Worm (Caenorhabditis elegans) whole organism, L1 larva: ENCODE data around the gene fbxa-166.

Experiments
- C04F5.9 ChIP-seq: sonication (generic microtip); optimal IDR thresholded peaks from 2 replicates; lab custom pipeline; 2016; ENCODE audit warnings: missing genetic modification characterization, missing compliant biosample characterization
- C34B4.2 ChIP-seq: sonication (generic microtip); optimal IDR thresholded peaks from 2 replicates; lab custom pipeline; 2017; ENCODE audit warnings: mild to moderate bottlenecking, missing genetic modification characterization, missing compliant biosample characterization
- aha-1 ChIP-seq: fragments of 150-350 bp; optimal IDR thresholded peaks from 2 replicates; lab custom pipeline; 2014; ENCODE audit warnings: missing biosample characterization, missing genetic modification characterization
- alr-1 ChIP-seq: fragments of 200-800 bp; sonication (Bioruptor generic); optimal IDR thresholded peaks from 2 replicates; lab custom pipeline; 2018; ENCODE audit warnings: borderline replicate concordance, mild to moderate bottlenecking, missing genetic modification characterization, missing compliant biosample characterization
- aly-2 ChIP-seq: fragments of 150-350 bp; optimal IDR thresholded peaks from 2 replicates; lab custom pipeline; 2014; ENCODE audit warnings: missing biosample characterization, missing genetic modification characterization
- blmp-1 ChIP-seq: fragments of 150-350 bp; optimal IDR thresholded peaks from 2 replicates; lab custom pipeline; 2014; ENCODE audit warnings: missing biosample characterization, missing genetic modification characterization
- ceh-8 ChIP-seq: fragments of 200-800 bp; sonication (Bioruptor generic); optimal IDR thresholded peaks from 2 replicates; lab custom pipeline; 2018; ENCODE audit warnings: mild to moderate bottlenecking, missing genetic modification characterization, moderate library complexity, missing compliant biosample characterization
- ceh-82 ChIP-seq, 3 experiments: fragments of 150-350 bp in 1 of 3; sonication (generic microtip) in 2 of 3; optimal IDR thresholded peaks; 2 replicates each; lab custom pipeline; 2014 to 2017; ENCODE audit warnings: missing biosample characterization in 3 of 3, missing genetic modification characterization in 3 of 3
- ceh-90 ChIP-seq: sonication (generic microtip); optimal IDR thresholded peaks from 2 replicates; lab custom pipeline; 2016; ENCODE audit warnings: missing genetic modification characterization, missing compliant biosample characterization
- ces-1 ChIP-seq: fragments of 150-350 bp; optimal IDR thresholded peaks from 2 replicates; lab custom pipeline; 2014; ENCODE audit warnings: missing biosample characterization, missing genetic modification reagents, missing genetic modification characterization
- dpl-1 ChIP-seq, 3 experiments: fragments of 150-350 bp in 2 of 3; sonication (generic microtip) in 1 of 3; optimal IDR thresholded peaks; 2 replicates each; lab custom pipeline; 2014 to 2017; ENCODE audit warnings: missing biosample characterization in 3 of 3, missing genetic modification characterization in 3 of 3, missing genetic modification reagents in 3 of 3
- efl-3 ChIP-seq: fragments of 200-800 bp; sonication (Bioruptor generic); optimal IDR thresholded peaks from 2 replicates; lab custom pipeline; 2018; ENCODE audit warnings: mild to moderate bottlenecking, missing genetic modification characterization, missing compliant biosample characterization
- elt-2 ChIP-seq: sonication (generic microtip); optimal IDR thresholded peaks from 2 replicates; lab custom pipeline; 2016; ENCODE audit warnings: missing genetic modification characterization, mild to moderate bottlenecking, inconsistent platforms, missing compliant biosample characterization, missing genetic modification reagents
- elt-3 ChIP-seq, 6 experiments: fragments of 150-350 bp in 1 of 6; sonication (generic microtip); optimal IDR thresholded peaks; 2 replicates each; lab custom pipeline; 2017 to 2018; ENCODE audit warnings: missing biosample characterization in 6 of 6, missing genetic modification characterization in 6 of 6, inconsistent platforms in 1 of 6
- ets-5 ChIP-seq: fragments of 200-800 bp; sonication (Bioruptor generic); IDR thresholded peaks from 2 replicates; pipeline ENCODE4 v1.3.6; 2022; ENCODE audit warnings: missing genetic modification characterization, missing compliant biosample characterization
- fkh-10 ChIP-seq: sonication (generic microtip); optimal IDR thresholded peaks from 2 replicates; lab custom pipeline; 2017; ENCODE audit warnings: missing biosample characterization, missing genetic modification reagents, missing genetic modification characterization
- fkh-8 ChIP-seq: sonication (generic microtip); optimal IDR thresholded peaks from 2 replicates; lab custom pipeline; 2016; ENCODE audit warnings: mild to moderate bottlenecking, missing genetic modification characterization, missing compliant biosample characterization
- hlh-17 ChIP-seq: fragments of 200-800 bp; sonication (Bioruptor generic); optimal IDR thresholded peaks from 2 replicates; lab custom pipeline; 2018; ENCODE audit warnings: missing genetic modification characterization, mild to moderate bottlenecking, missing compliant biosample characterization, moderate library complexity, borderline replicate concordance
- hpl-2 ChIP-seq: fragments of 150-350 bp; optimal IDR thresholded peaks from 2 replicates; lab custom pipeline; 2014; ENCODE audit warnings: missing biosample characterization, missing genetic modification reagents, missing genetic modification characterization
- jun-1 ChIP-seq: fragments of 150-350 bp; optimal IDR thresholded peaks from 2 replicates; lab custom pipeline; 2014; ENCODE audit warnings: missing biosample characterization, missing genetic modification reagents, missing genetic modification characterization
- lin-35 ChIP-seq, 2 experiments: fragments of 150-350 bp; optimal IDR thresholded peaks; 2 replicates each; lab custom pipeline; 2014; ENCODE audit warnings: missing biosample characterization in 2 of 2, missing genetic modification characterization in 2 of 2, missing genetic modification reagents in 2 of 2
- lin-39 ChIP-seq: fragments of 150-350 bp; optimal IDR thresholded peaks from 2 replicates; lab custom pipeline; 2014; ENCODE audit warnings: missing biosample characterization, missing genetic modification reagents, missing genetic modification characterization
- nhr-11 ChIP-seq: fragments of 150-350 bp; optimal IDR thresholded peaks from 2 replicates; lab custom pipeline; 2014; ENCODE audit warnings: missing biosample characterization, missing genetic modification characterization
- nhr-19 ChIP-seq: fragments of 200-800 bp; sonication (Bioruptor generic); conservative IDR thresholded peaks from 2 replicates; pipeline ENCODE4 v1.3.6; 2022; ENCODE audit warnings: missing genetic modification characterization, missing compliant biosample characterization
- nhr-237 ChIP-seq: fragments of 150-350 bp; optimal IDR thresholded peaks from 2 replicates; lab custom pipeline; 2014; ENCODE audit warnings: missing biosample characterization, missing genetic modification characterization
- nhr-28 ChIP-seq: fragments of 150-350 bp; optimal IDR thresholded peaks from 2 replicates; lab custom pipeline; 2014; ENCODE audit warnings: missing biosample characterization, missing genetic modification characterization
- nhr-71 ChIP-seq: sonication (generic microtip); optimal IDR thresholded peaks from 2 replicates; lab custom pipeline; 2016; ENCODE audit warnings: mild to moderate bottlenecking, missing genetic modification characterization, moderate library complexity, missing compliant biosample characterization
- nhr-77 ChIP-seq: fragments of 150-350 bp; optimal IDR thresholded peaks from 2 replicates; lab custom pipeline; 2014; ENCODE audit warnings: missing biosample characterization, missing genetic modification characterization
- pax-3 ChIP-seq: fragments of 200-800 bp; sonication (Bioruptor generic); optimal IDR thresholded peaks from 2 replicates; lab custom pipeline; 2018; ENCODE audit warnings: mild to moderate bottlenecking, missing genetic modification characterization, moderate library complexity, missing compliant biosample characterization
- pqm-1 ChIP-seq: sonication (generic microtip); optimal IDR thresholded peaks from 3 replicates; lab custom pipeline; 2017; ENCODE audit warnings: missing biosample characterization, missing genetic modification characterization
- rnt-1 ChIP-seq: sonication (generic microtip); optimal IDR thresholded peaks from 2 replicates; lab custom pipeline; 2016; ENCODE audit warnings: mild to moderate bottlenecking, missing genetic modification characterization, moderate library complexity, missing compliant biosample characterization
- tbx-2 ChIP-seq: sonication (generic microtip); optimal IDR thresholded peaks from 2 replicates; lab custom pipeline; 2016; ENCODE audit warnings: missing genetic modification characterization, missing compliant biosample characterization
- tlp-1 ChIP-seq: fragments of 150-350 bp; optimal IDR thresholded peaks from 2 replicates; lab custom pipeline; 2014; ENCODE audit warnings: missing biosample characterization, missing genetic modification characterization
- unc-130 ChIP-seq: fragments of 150-350 bp; optimal IDR thresholded peaks from 2 replicates; lab custom pipeline; 2017; ENCODE audit warnings: missing biosample characterization, missing genetic modification characterization, inconsistent platforms
- unc-86 ChIP-seq: sonication (generic microtip); optimal IDR thresholded peaks from 2 replicates; lab custom pipeline; 2016; ENCODE audit warnings: missing genetic modification characterization, missing compliant biosample characterization
- vab-15 ChIP-seq: sonication (generic microtip); optimal IDR thresholded peaks from 2 replicates; lab custom pipeline; 2017; ENCODE audit warnings: missing genotype, mild to moderate bottlenecking, missing genetic modification characterization, missing compliant biosample characterization
- zag-1 ChIP-seq: fragments of 150-350 bp; optimal IDR thresholded peaks from 2 replicates; lab custom pipeline; 2014; ENCODE audit warnings: missing biosample characterization, missing genetic modification characterization
- ztf-11 ChIP-seq, 2 experiments: sonication (generic microtip); optimal IDR thresholded peaks; 2 replicates each; lab custom pipeline; 2016 to 2017; ENCODE audit warnings: missing genetic modification characterization in 2 of 2, missing biosample characterization in 1 of 2, missing compliant biosample characterization in 1 of 2

fbxa-166 gene

DNA sequence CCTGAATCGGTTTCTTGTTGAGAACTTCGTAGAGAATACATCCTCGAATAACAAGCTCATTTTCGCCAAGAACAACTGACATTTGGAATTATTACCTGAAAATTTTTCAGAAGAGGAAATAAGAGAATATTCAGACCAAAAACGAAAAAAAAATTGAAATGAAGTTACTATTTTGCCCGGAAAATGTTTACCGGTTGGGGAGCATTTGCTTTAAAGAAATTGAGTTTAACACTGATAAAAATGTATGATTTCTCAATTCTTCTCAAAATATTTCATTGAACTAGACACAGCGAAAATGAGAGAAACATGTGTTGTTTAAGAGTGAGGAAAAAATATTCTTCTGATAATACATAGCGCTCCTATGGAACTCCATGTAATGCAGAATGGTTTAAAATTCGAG, 2.5 kb downstream of the fbxa-166 start, which contains the start of gene fbxa-165:
Gene fbxa-165 (minus strand): TSS at position 101 of the 400 bp plus-strand sequence.
- TF ChIP-seq pax-3 (tag; lab: Kevin White, UChicago) (no peak), aha-1 (no peak), ces-1 (no peak), vab-15 (no peak), jun-1 (tag; lab: Kevin White, UChicago) (no peak), lin-39 (tag; lab: Kevin White, UChicago) (no peak), unc-86 (tag; lab: Kevin White, UChicago) (no peak), rnt-1 (no peak), pqm-1 (tag; lab: Kevin White, UChicago) (no peak), nhr-11 (tag; lab: Kevin White, UChicago) (no peak), ztf-11 (tag; optimal IDR thresholded peaks at IDR 0.05; lab: Kevin White, UChicago) (no peak), ceh-90 (no peak), elt-3 (tag; optimal IDR thresholded peaks at IDR 0.05; lab: Kevin White, UChicago) (no peak), C34B4.2 (no peak), blmp-1 (tag; lab: Kevin White, UChicago) (no peak), nhr-77 (tag; lab: Kevin White, UChicago) (no peak), dpl-1 (GFP tag; optimal IDR thresholded peaks at IDR 0.05; lab: Kevin White, UChicago) (no peak), tlp-1 (tag; lab: Kevin White, UChicago) (no peak)

DNA sequence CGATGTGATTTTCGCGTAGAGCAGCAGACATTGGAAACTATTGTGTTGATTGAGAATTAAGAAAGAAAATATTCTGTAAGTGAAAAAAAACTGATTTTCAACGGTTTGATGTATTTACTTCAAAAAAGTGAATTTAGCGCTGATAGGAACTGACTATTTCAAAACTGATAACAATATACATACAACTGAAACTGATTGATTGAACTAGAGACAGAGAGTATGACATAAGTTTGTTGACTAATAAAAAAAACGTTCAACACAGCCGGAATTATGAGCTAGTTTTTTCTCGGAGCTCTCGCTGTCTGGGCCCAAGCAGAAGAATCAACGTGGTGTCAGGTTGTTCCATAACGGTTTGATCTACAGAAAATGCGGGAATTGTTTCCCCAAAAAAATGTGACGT, 4.9 kb downstream of the fbxa-166 start, which contains the start of gene fbxa-164:
Gene fbxa-164 (minus strand): TSS at position 101 of the 400 bp plus-strand sequence.
- no peak for TF ChIP-seq efl-3 (GFP tag; lab: Kevin White, UChicago)
- no peak for TF ChIP-seq fkh-10 (GFP tag; lab: Kevin White, UChicago)
- no peak for TF ChIP-seq nhr-28 (tag; lab: Kevin White, UChicago)
- TF ChIP-seq aly-2 (tag; lab: Kevin White, UChicago), result no peak
- TF ChIP-seq nhr-237, result no peak
- TF ChIP-seq alr-1, result no peak
- no peak for TF ChIP-seq ceh-90
- no peak for TF ChIP-seq hlh-17 (GFP tag; lab: Kevin White, UChicago)
- no peak for TF ChIP-seq tbx-2 (tag; lab: Kevin White, UChicago)
- no peak for TF ChIP-seq ceh-82 (tag; optimal IDR thresholded peaks at IDR 0.05; lab: Kevin White, UChicago)
- TF ChIP-seq nhr-19, result no peak
- TF ChIP-seq, all 84 proteins: peak for 0

DNA sequence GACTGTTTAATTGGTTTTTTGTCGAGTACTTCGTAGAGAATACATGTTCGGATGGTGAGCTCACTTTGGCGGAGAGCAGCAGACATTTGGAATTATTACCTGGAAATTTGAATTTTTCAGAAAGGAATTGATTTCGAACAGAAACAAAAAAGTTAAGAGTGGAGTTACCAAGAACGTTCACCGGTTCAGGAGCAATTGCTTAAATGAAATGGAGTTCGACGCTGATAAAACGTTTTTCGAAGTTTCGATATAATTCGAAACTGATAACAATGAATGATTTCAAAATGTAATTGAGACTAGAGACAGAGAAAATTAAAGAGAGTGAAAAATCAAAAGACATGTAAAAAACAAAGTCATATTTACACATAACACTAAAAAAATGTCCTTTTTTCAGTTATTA, 8.2 kb downstream of the fbxa-166 start, which contains the start of gene fbxa-163:
Gene fbxa-163 (minus strand): TSS at position 101 of the 400 bp plus-strand sequence.
- no peak for TF ChIP-seq nhr-71
- no peak for TF ChIP-seq ztf-11 (tag; optimal IDR thresholded peaks at IDR 0.05; lab: Kevin White, UChicago)
- no peak for TF ChIP-seq ceh-8
- TF ChIP-seq zag-1 (tag; lab: Kevin White, UChicago), result no peak
- no peak for TF ChIP-seq nhr-11 (tag; lab: Kevin White, UChicago)
- TF ChIP-seq alr-1, result no peak
- TF ChIP-seq C04F5.9 (tag; lab: Kevin White, UChicago), result no peak

- TF ChIP-seq unc-130 (tag; lab: Kevin White, UChicago) (no peak), tlp-1 (tag; lab: Kevin White, UChicago) (peak; percentile 4), fkh-10 (GFP tag; lab: Kevin White, UChicago) (no peak), ets-5 (GFP tag; lab: Robert Waterston, UW) (no peak), hpl-2 (GFP tag; lab: Kevin White, UChicago) (no peak), lin-35 (GFP tag; optimal IDR thresholded peaks at IDR 0.05; lab: Kevin White, UChicago) (peak in 1 of 2 experiments; percentile 33), rnt-1 (no peak), elt-2 (tag; lab: Kevin White, UChicago) (peak; percentile 82), blmp-1 (tag; lab: Kevin White, UChicago) (no peak), ztf-11 (tag; optimal IDR thresholded peaks at IDR 0.05; lab: Kevin White, UChicago) (no peak), fkh-8 (tag; lab: Kevin White, UChicago) (no peak)
These were observed 9.9 kb downstream of the fbxa-166 start for ce11 chrII:1608915-1609314.
